In the genomic region with DNA sequence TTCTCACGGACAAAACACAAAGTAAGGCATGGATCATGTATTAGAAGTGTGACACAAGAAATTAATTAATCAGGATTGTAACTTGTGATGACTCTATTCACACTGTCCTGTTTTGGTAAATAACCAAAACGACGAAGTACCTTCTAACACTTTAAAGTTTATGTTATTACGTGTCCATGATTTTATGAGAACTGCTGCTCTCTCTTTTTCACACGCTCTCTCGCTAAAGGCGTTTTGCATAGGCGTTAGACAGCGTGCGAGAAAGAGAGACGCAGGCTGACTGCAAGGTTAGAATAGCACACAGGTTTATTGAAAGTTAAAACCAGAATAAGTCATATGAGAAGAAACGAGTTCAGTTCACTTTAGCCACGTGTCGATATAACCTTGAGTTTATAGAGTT, we compare ENCODE assay signal across 7 worm cellular contexts.
A peak's percentile ranks its signal among the peaks of the same experiment; 100 is the strongest.
TF ChIP-seq lines count a peak whose summit lies in the region.

No protein-coding gene starts in this region.

TF ChIP-seq in whole organism, L1 larva, 84 proteins besides CTCF, POLR2A, EP300 and RAD21 (continues in another document):
- TF ChIP-seq nhr-77 (tag; optimal IDR thresholded peaks at IDR 0.05; lab: Kevin White, UChicago) (no peak), lin-15B (tag; optimal IDR thresholded peaks at IDR 0.05; lab: Kevin White, UChicago) (no peak), elt-3 (tag; optimal IDR thresholded peaks at IDR 0.05; lab: Kevin White, UChicago) (peak in 1 of 6 experiments; percentile 44), C04F5.9 (tag; optimal IDR thresholded peaks at IDR 0.05; lab: Kevin White, UChicago) (no peak), nhr-12 (tag; optimal IDR thresholded peaks at IDR 0.05; lab: Kevin White, UChicago) (no peak), zip-4 (GFP tag; optimal IDR thresholded peaks at IDR 0.05; lab: Kevin White, UChicago) (no peak), egl-13 (tag; optimal IDR thresholded peaks at IDR 0.05; lab: Kevin White, UChicago) (no peak), nhr-90 (tag; optimal IDR thresholded peaks at IDR 0.05; lab: Kevin White, UChicago; ENCODE audit: poor library complexity) (peak; percentile 59), blmp-1 (tag; optimal IDR thresholded peaks at IDR 0.05; lab: Kevin White, UChicago) (peak; percentile 12), ztf-11 (tag; optimal IDR thresholded peaks at IDR 0.05; lab: Kevin White, UChicago) (no peak), isw-1 (GFP tag; IDR thresholded peaks at IDR 0.05; lab: Robert Waterston, UW) (peak; percentile 12; the same call in 1 of the 2 replicates), unc-98 (GFP tag; IDR thresholded peaks at IDR 0.05; lab: Robert Waterston, UW) (no peak)

TF ChIP-seq in whole organism, L2 larva, 48 proteins besides CTCF, POLR2A, EP300 and RAD21 (continues in another document):
- TF ChIP-seq nhr-25 (tag; optimal IDR thresholded peaks at IDR 0.05; lab: Kevin White, UChicago) (peak; percentile 47), lsy-2 (tag; optimal IDR thresholded peaks at IDR 0.05; lab: Kevin White, UChicago) (peak in 1 of 2 experiments; percentile 1), unc-62 (GFP tag; optimal IDR thresholded peaks at IDR 0.05; lab: Kevin White, UChicago) (no peak), ceh-16 (tag; optimal IDR thresholded peaks at IDR 0.05; lab: Kevin White, UChicago) (peak; percentile 4), ZK546.5 (tag; optimal IDR thresholded peaks at IDR 0.05; lab: Kevin White, UChicago) (no peak), nhr-129 (tag; optimal IDR thresholded peaks at IDR 0.05; lab: Kevin White, UChicago) (peak; percentile 73), C34F6.9 (tag; optimal IDR thresholded peaks at IDR 0.05; lab: Kevin White, UChicago) (peak; percentile 23), crh-2 (tag; optimal IDR thresholded peaks at IDR 0.05; lab: Kevin White, UChicago) (peak; percentile 26), fos-1 (tag; optimal IDR thresholded peaks at IDR 0.05; lab: Kevin White, UChicago) (no peak), sma-9 (GFP tag; optimal IDR thresholded peaks at IDR 0.05; lab: Kevin White, UChicago) (peak; percentile 26), sma-9 (tag; optimal IDR thresholded peaks at IDR 0.05; lab: Kevin White, UChicago) (no peak), R02D3.7 (tag; optimal IDR thresholded peaks at IDR 0.05; lab: Kevin White, UChicago) (no peak), sma-3 (GFP tag; optimal IDR thresholded peaks at IDR 0.05; lab: Kevin White, UChicago) (no peak)

TF ChIP-seq in whole organism, L3 larva, 47 proteins besides CTCF, POLR2A, EP300 and RAD21:
- TF ChIP-seq nhr-25 (tag; optimal IDR thresholded peaks at IDR 0.05; lab: Kevin White, UChicago) (peak; percentile 71), egl-5 (tag; optimal IDR thresholded peaks at IDR 0.05; lab: Kevin White, UChicago) (peak; percentile 31), nhr-77 (tag; optimal IDR thresholded peaks at IDR 0.05; lab: Kevin White, UChicago) (no peak)
TF ChIP-seq in whole organism, L3 larva: peak in this region for 2.

TF ChIP-seq in whole organism, L4 larva, 104 proteins besides CTCF, POLR2A, EP300 and RAD21:
- TF ChIP-seq hlh-30 (tag; optimal IDR thresholded peaks at IDR 0.05; lab: Kevin White, UChicago; ENCODE audit: insufficient read depth) = peak; percentile 37
- TF ChIP-seq ceh-20 (GFP tag; IDR thresholded peaks at IDR 0.05; lab: Robert Waterston, UW) = no peak

TF ChIP-seq in whole organism, late embryonic, 69 proteins besides CTCF, POLR2A, EP300 and RAD21:
- TF ChIP-seq unc-42 (tag; optimal IDR thresholded peaks at IDR 0.05; lab: Kevin White, UChicago) = peak; percentile 39
- no peak for TF ChIP-seq ama-1 (optimal IDR thresholded peaks at IDR 0.05; lab: Kevin White, UChicago)
- TF ChIP-seq nfya-1 (tag; optimal IDR thresholded peaks at IDR 0.05; lab: Kevin White, UChicago) = no peak
- TF ChIP-seq tbx-7 (tag; optimal IDR thresholded peaks at IDR 0.05; lab: Kevin White, UChicago) = no peak

TF ChIP-seq in whole organism, mixed stage, embryonic, 35 proteins besides CTCF, POLR2A, EP300 and RAD21:
- TF ChIP-seq ceh-39 (tag; optimal IDR thresholded peaks at IDR 0.05; lab: Kevin White, UChicago) (no peak), ces-1 (GFP tag; optimal IDR thresholded peaks at IDR 0.05; lab: Kevin White, UChicago) (peak; percentile 9)

TF ChIP-seq in whole organism, young adult, 124 proteins besides CTCF, POLR2A, EP300 and RAD21:
- peak; percentile 84 for TF ChIP-seq hmg-1.2 (GFP tag; IDR thresholded peaks at IDR 0.05; lab: Robert Waterston, UW)
- TF ChIP-seq ZK185.1 (tag; optimal IDR thresholded peaks at IDR 0.05; lab: Kevin White, UChicago; ENCODE audit: poor library complexity, severe bottlenecking) = no peak
